Worm (Caenorhabditis elegans) whole organism, L4 larva: ENCODE measurements around the gene C56E6.4.
A peak's percentile ranks its signal among the peaks of the same experiment; 100 is the strongest.

Experiments
- D1046.2 ChIP-seq: fragments of 200-800 bp; sonication (Bioruptor generic); IDR thresholded peaks from 2 replicates; pipeline ENCODE4 v1.3.6; 2022; ENCODE audit warnings: missing genetic modification characterization, missing compliant biosample characterization
- F10B5.3 ChIP-seq: sonication (generic microtip); optimal IDR thresholded peaks from 2 replicates; lab custom pipeline; 2016; ENCODE audit warnings: mild to moderate bottlenecking, missing genetic modification characterization, missing compliant biosample characterization
- F26F4.8 ChIP-seq: fragments of 200-800 bp; sonication (Bioruptor generic); conservative IDR thresholded peaks from 2 replicates; pipeline ENCODE4 v1.3.6; 2022; ENCODE audit warnings: missing genetic modification characterization, missing compliant biosample characterization
- F49E8.2 ChIP-seq: sonication (generic microtip); optimal IDR thresholded peaks from 2 replicates; lab custom pipeline; 2016; ENCODE audit warnings: missing compliant biosample characterization, mild to moderate bottlenecking, missing genetic modification characterization, borderline replicate concordance
- Y105C5A.15 ChIP-seq: fragments of 200-800 bp; sonication (Bioruptor generic); IDR thresholded peaks from 2 replicates; pipeline ENCODE4 v1.3.6; 2022; ENCODE audit warnings: missing genetic modification characterization, missing compliant biosample characterization
- Y48G9A.11 ChIP-seq: fragments of 200-800 bp; sonication (Bioruptor generic); IDR thresholded peaks from 2 replicates; pipeline ENCODE4 v1.3.6; 2022; ENCODE audit warnings: missing genetic modification reagents, missing genetic modification characterization, missing compliant biosample characterization
- ZK546.5 ChIP-seq, 2 experiments: sonication (generic microtip); optimal IDR thresholded peaks; 2 replicates each; lab custom pipeline; 2017; ENCODE audit warnings: missing biosample characterization in 2 of 2, missing genetic modification characterization in 2 of 2
- aha-1 ChIP-seq: fragments of 150-350 bp; peaks from one replicate; lab custom pipeline; 2014; ENCODE audit warnings: missing biosample characterization, missing genetic modification characterization
- aly-2 ChIP-seq: sonication (generic microtip); optimal IDR thresholded peaks from 2 replicates; lab custom pipeline; 2018; ENCODE audit warnings: missing biosample characterization, missing genetic modification characterization
- attf-4 ChIP-seq: sonication (generic microtip); optimal IDR thresholded peaks from 3 replicates; lab custom pipeline; 2017; ENCODE audit warnings: missing biosample characterization, missing genetic modification characterization
- ceh-82 ChIP-seq: sonication (generic microtip); optimal IDR thresholded peaks from 2 replicates; lab custom pipeline; 2017; ENCODE audit warnings: missing biosample characterization, missing genetic modification characterization
- cey-2 ChIP-seq: sonication (generic microtip); optimal IDR thresholded peaks from 3 replicates; lab custom pipeline; 2017; ENCODE audit warnings: missing genetic modification characterization, mild to moderate bottlenecking, missing compliant biosample characterization, antibody characterized with exemption, borderline replicate concordance; ENCODE audit not compliant: insufficient read depth
- ctbp-1 ChIP-seq: fragments of 200-800 bp; sonication (Bioruptor generic); IDR thresholded peaks from 2 replicates; pipeline ENCODE4 v1.3.6; 2022; ENCODE audit warnings: missing genetic modification reagents, missing genetic modification characterization, missing compliant biosample characterization
- daf-12 ChIP-seq: fragments of 150-350 bp; optimal IDR thresholded peaks from 2 replicates; lab custom pipeline; 2014; ENCODE audit warnings: missing biosample characterization, missing genetic modification reagents, missing genetic modification characterization
- dmd-6 ChIP-seq: fragments of 200-800 bp; sonication (Bioruptor generic); IDR thresholded peaks from 2 replicates; pipeline ENCODE4 v1.3.6; 2022; ENCODE audit warnings: missing genetic modification reagents, missing genetic modification characterization, missing compliant biosample characterization
- dmd-9 ChIP-seq: fragments of 200-800 bp; sonication (Bioruptor generic); IDR thresholded peaks from 2 replicates; pipeline ENCODE4 v1.3.6; 2022; ENCODE audit warnings: missing genetic modification reagents, missing genetic modification characterization, missing compliant biosample characterization
- dpl-1 ChIP-seq: fragments of 150-350 bp; optimal IDR thresholded peaks from 2 replicates; lab custom pipeline; 2014; ENCODE audit warnings: missing biosample characterization, missing genetic modification reagents, missing genetic modification characterization
- duxl-1 ChIP-seq: sonication (generic microtip); optimal IDR thresholded peaks from 2 replicates; lab custom pipeline; 2016; ENCODE audit warnings: mild to moderate bottlenecking, missing genetic modification characterization, moderate library complexity, missing compliant biosample characterization; ENCODE audit not compliant: poor library complexity
- dve-1 ChIP-seq: sonication (generic microtip); optimal IDR thresholded peaks from 2 replicates; lab custom pipeline; 2017; ENCODE audit warnings: antibody characterized with exemption, mild to moderate bottlenecking, missing genetic modification characterization, missing compliant biosample characterization; ENCODE audit not compliant: insufficient read depth
- egl-27 ChIP-seq: sonication (generic microtip); optimal IDR thresholded peaks from 3 replicates; lab custom pipeline; 2017; ENCODE audit warnings: missing biosample characterization, missing genetic modification reagents, missing genetic modification characterization
- fkh-10 ChIP-seq: fragments of 150-350 bp; optimal IDR thresholded peaks from 2 replicates; lab custom pipeline; 2014; ENCODE audit warnings: missing biosample characterization, missing genetic modification reagents, missing genetic modification characterization
- fos-1 ChIP-seq: fragments of 150-350 bp; optimal IDR thresholded peaks from 2 replicates; lab custom pipeline; 2014; ENCODE audit warnings: missing biosample characterization, missing genetic modification characterization
- gei-8 ChIP-seq: fragments of 200-800 bp; sonication (Bioruptor generic); optimal IDR thresholded peaks from 2 replicates; lab custom pipeline; 2018; ENCODE audit warnings: mild to moderate bottlenecking, missing genetic modification characterization, missing compliant biosample characterization
- hif-1 ChIP-seq, 2 experiments: sonication (generic microtip); optimal IDR thresholded peaks; 2 replicates each; lab custom pipeline; 2016 to 2017; ENCODE audit warnings: missing compliant biosample characterization in 2 of 2, missing genetic modification characterization in 2 of 2, missing genetic modification reagents in 2 of 2, missing genotype in 2 of 2, mild to moderate bottlenecking in 1 of 2
- jun-1 ChIP-seq: fragments of 150-350 bp; optimal IDR thresholded peaks from 2 replicates; lab custom pipeline; 2014; ENCODE audit warnings: missing biosample characterization, missing genetic modification reagents, missing genetic modification characterization
- lin-13 ChIP-seq: fragments of 150-350 bp; optimal IDR thresholded peaks from 2 replicates; lab custom pipeline; 2014; ENCODE audit warnings: missing biosample characterization, missing genetic modification reagents, missing genetic modification characterization
- lin-29 ChIP-seq: fragments of 200-800 bp; sonication (Bioruptor generic); IDR thresholded peaks from 2 replicates; pipeline ENCODE4 v1.3.6; 2022; ENCODE audit warnings: missing genetic modification reagents, missing genetic modification characterization, missing compliant biosample characterization
- lir-3 ChIP-seq: sonication (generic microtip); optimal IDR thresholded peaks from 2 replicates; lab custom pipeline; 2016; ENCODE audit warnings: mild to moderate bottlenecking, missing genetic modification characterization, missing compliant biosample characterization
- lsy-2 ChIP-seq, 2 experiments: fragments of 150-350 bp in 1 of 2; sonication (generic microtip) in 1 of 2; optimal IDR thresholded peaks; 2 replicates each; lab custom pipeline; 2014 to 2017; ENCODE audit warnings: missing biosample characterization in 2 of 2, missing genetic modification characterization in 2 of 2
- mdt-29 ChIP-seq: fragments of 200-800 bp; sonication (Bioruptor generic); IDR thresholded peaks from 2 replicates; pipeline ENCODE4 v1.3.6; 2022; ENCODE audit warnings: missing genetic modification reagents, missing genetic modification characterization, missing compliant biosample characterization
- mxl-2 ChIP-seq: fragments of 200-800 bp; sonication (Bioruptor generic); conservative IDR thresholded peaks from 2 replicates; pipeline ENCODE4 v1.3.6; 2022; ENCODE audit warnings: missing genetic modification reagents, missing genetic modification characterization, missing compliant biosample characterization
- nhr-10 ChIP-seq: fragments of 150-350 bp; optimal IDR thresholded peaks from 2 replicates; lab custom pipeline; 2014; ENCODE audit warnings: missing biosample characterization, missing genetic modification characterization
- nhr-102 ChIP-seq: sonication (generic microtip); optimal IDR thresholded peaks from 2 replicates; lab custom pipeline; 2016; ENCODE audit warnings: mild to moderate bottlenecking, missing genetic modification characterization, moderate library complexity, missing compliant biosample characterization
- nhr-25 ChIP-seq: sonication (generic microtip); optimal IDR thresholded peaks from 2 replicates; lab custom pipeline; 2017; ENCODE audit warnings: missing genetic modification characterization, mild to moderate bottlenecking, missing compliant biosample characterization, antibody characterized with exemption, moderate library complexity, borderline replicate concordance; ENCODE audit not compliant: insufficient read depth
- nhr-6 ChIP-seq: fragments of 150-350 bp; optimal IDR thresholded peaks from 2 replicates; lab custom pipeline; 2014; ENCODE audit warnings: missing biosample characterization, missing genetic modification characterization
- nhr-76 ChIP-seq: fragments of 150-350 bp; optimal IDR thresholded peaks from 2 replicates; lab custom pipeline; 2014; ENCODE audit warnings: missing biosample characterization, missing genetic modification characterization
- nhr-77 ChIP-seq: fragments of 150-350 bp; optimal IDR thresholded peaks from 2 replicates; lab custom pipeline; 2014; ENCODE audit warnings: missing biosample characterization, missing genetic modification characterization
- set-16 ChIP-seq: fragments of 200-800 bp; sonication (Bioruptor generic); IDR thresholded peaks from 2 replicates; pipeline ENCODE4 v1.3.6; 2022; ENCODE audit warnings: missing genetic modification reagents, missing genetic modification characterization, missing compliant biosample characterization
- skn-1 ChIP-seq: fragments of 150-350 bp; optimal IDR thresholded peaks from 2 replicates; lab custom pipeline; 2014; ENCODE audit warnings: missing biosample characterization, missing genetic modification characterization
- snpc-1.2 ChIP-seq: fragments of 200-800 bp; sonication (Bioruptor generic); IDR thresholded peaks from 2 replicates; pipeline ENCODE4 v1.3.6; 2022; ENCODE audit warnings: missing genetic modification reagents, missing genetic modification characterization, missing compliant biosample characterization
- unc-130 ChIP-seq: sonication (generic microtip); optimal IDR thresholded peaks from 2 replicates; lab custom pipeline; 2016; ENCODE audit warnings: missing genetic modification reagents, missing genetic modification characterization, missing compliant biosample characterization
- unc-39 ChIP-seq: sonication (generic microtip); optimal IDR thresholded peaks from 2 replicates; lab custom pipeline; 2017; ENCODE audit warnings: missing biosample characterization, missing genetic modification characterization
- unc-62 ChIP-seq, 3 experiments: fragments of 150-350 bp in 1 of 3; sonication (generic microtip); optimal IDR thresholded peaks in 2 of 3; peaks in 1 of 3; 1 replicate in 1 of 3; 2 replicates in 2 of 3; lab custom pipeline; 2014 to 2017; ENCODE audit warnings: missing biosample characterization in 3 of 3, missing genetic modification characterization in 3 of 3, missing genetic modification reagents in 3 of 3, missing genotype in 1 of 3
- vab-7 ChIP-seq: fragments of 200-800 bp; sonication (Bioruptor generic); IDR thresholded peaks from 2 replicates; pipeline ENCODE4 v1.3.6; 2022; ENCODE audit warnings: missing genetic modification reagents, missing genetic modification characterization, missing compliant biosample characterization
- zfp-3 ChIP-seq: fragments of 200-800 bp; sonication (Bioruptor generic); conservative IDR thresholded peaks from 2 replicates; pipeline ENCODE4 v1.3.6; 2022; ENCODE audit warnings: missing genetic modification reagents, missing genetic modification characterization, missing compliant biosample characterization
- zip-2 ChIP-seq: fragments of 150-350 bp; optimal IDR thresholded peaks from 2 replicates; lab custom pipeline; 2014; ENCODE audit warnings: missing biosample characterization, missing genetic modification characterization
- ztf-7 ChIP-seq: fragments of 150-350 bp; optimal IDR thresholded peaks from 2 replicates; lab custom pipeline; 2014; ENCODE audit warnings: missing biosample characterization, missing genetic modification characterization

The C56E6.4 gene

DNA sequence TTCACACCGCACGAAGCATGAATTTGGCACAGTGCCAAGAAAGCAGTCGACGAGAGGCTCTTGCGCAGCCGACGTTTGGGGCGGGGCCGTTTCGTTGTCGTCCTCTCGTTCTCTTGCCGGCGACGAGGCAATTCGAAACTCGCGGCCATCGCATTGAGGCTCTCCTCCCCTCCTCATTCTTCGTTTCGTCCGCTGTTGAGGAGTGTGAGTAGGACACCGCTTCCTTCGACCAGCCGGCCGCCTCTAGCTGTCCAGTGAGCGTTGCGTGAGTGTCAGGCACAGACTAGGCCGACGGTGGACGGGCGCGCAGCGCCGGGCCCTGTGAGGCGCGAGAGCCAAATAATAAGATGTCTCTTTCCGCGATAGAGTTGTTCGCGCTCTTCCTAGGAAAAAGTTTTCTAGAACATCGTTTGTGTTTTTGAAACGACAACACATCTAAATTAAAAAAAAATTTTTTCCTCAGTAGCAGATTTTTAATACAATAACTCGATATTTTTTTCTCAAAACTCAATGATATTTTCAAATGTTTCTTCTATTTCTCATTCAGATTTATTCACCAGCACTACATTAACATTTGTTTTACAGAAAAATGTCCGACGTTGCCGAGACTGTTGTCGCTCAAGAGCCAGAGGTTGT, 36.6 kb downstream of the C56E6.4 start, which contains the start of the genes T28D9.11 and T28D9.1 (continued):
- TF ChIP-seq nhr-10 = no peak
- no peak for TF ChIP-seq zip-2 (tag; lab: Kevin White, UChicago)
- TF ChIP-seq fkh-10 (GFP tag; lab: Kevin White, UChicago) = peak; percentile 77
- no peak for TF ChIP-seq lir-3 (tag; lab: Kevin White, UChicago)
- no peak for TF ChIP-seq jun-1 (tag; lab: Kevin White, UChicago)
- TF ChIP-seq nhr-25 (tag; lab: Kevin White, UChicago) = no peak
- no peak for TF ChIP-seq Y105C5A.15 (GFP tag; lab: Robert Waterston, UW)
- TF ChIP-seq F49E8.2 = no peak
- TF ChIP-seq duxl-1 (tag; lab: Kevin White, UChicago) = no peak
- peak; percentile 68 for TF ChIP-seq lin-13 (GFP tag; lab: Kevin White, UChicago)
- TF ChIP-seq ztf-7 (tag; lab: Kevin White, UChicago) = no peak
- peak; percentile 70 to 77 for TF ChIP-seq lsy-2 (tag; optimal IDR thresholded peaks at IDR 0.05; lab: Kevin White, UChicago)
- no peak for TF ChIP-seq dve-1 (tag; lab: Kevin White, UChicago)
- TF ChIP-seq lin-29 (GFP tag; lab: Robert Waterston, UW) = no peak
- no peak for TF ChIP-seq aly-2
- TF ChIP-seq F10B5.3 (tag; lab: Kevin White, UChicago) = no peak
- peak; percentile 73 for TF ChIP-seq aha-1
- no peak for TF ChIP-seq gei-8 (GFP tag; lab: Kevin White, UChicago)
- no peak for TF ChIP-seq daf-12
- TF ChIP-seq fos-1 (tag; lab: Kevin White, UChicago) = no peak
- TF ChIP-seq ceh-82 (tag; lab: Kevin White, UChicago) = no peak
- TF ChIP-seq nhr-77 (tag; lab: Kevin White, UChicago) = no peak
- peak; percentile 97 for TF ChIP-seq set-16 (GFP tag; lab: Robert Waterston, UW)
- no peak for TF ChIP-seq mdt-29 (GFP tag; lab: Robert Waterston, UW)

DNA sequence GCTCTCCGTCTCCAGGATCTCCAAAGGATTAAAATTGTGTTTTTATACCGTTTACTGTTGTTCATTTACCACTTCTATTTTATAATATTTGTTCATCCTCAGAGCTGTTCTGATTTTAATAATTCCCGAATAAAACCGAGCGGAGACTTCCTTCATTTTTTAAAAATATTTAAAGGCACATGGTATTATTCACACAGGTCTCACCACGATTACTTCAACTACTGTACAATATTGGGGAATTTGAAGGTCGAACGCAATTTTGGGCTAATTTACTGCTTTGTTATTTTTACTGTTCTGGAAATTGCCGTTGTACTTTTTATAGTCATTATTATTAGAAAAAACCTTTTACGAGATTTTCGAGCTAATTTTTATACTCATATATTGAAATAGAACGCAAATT, 37.3 kb downstream of the C56E6.4 start:
- TF ChIP-seq Y105C5A.15 (GFP tag; lab: Robert Waterston, UW) (no peak), mdt-29 (GFP tag; lab: Robert Waterston, UW) (no peak), dpl-1 (no peak), unc-39 (no peak), ctbp-1 (GFP tag; lab: Robert Waterston, UW) (no peak), nhr-102 (no peak), duxl-1 (tag; lab: Kevin White, UChicago) (no peak), F49E8.2 (peak; percentile 81), zfp-3 (no peak), snpc-1.2 (GFP tag; lab: Robert Waterston, UW) (peak; percentile 63), hif-1 (tag; optimal IDR thresholded peaks at IDR 0.05; lab: Kevin White, UChicago) (no peak), dmd-9 (GFP tag; lab: Robert Waterston, UW) (no peak), Y48G9A.11 (GFP tag; lab: Robert Waterston, UW) (peak; percentile 56; the same call in 1 of the 2 replicates), cey-2 (no peak), lir-3 (tag; lab: Kevin White, UChicago) (no peak), vab-7 (GFP tag; lab: Robert Waterston, UW) (no peak), nhr-76 (tag; lab: Kevin White, UChicago) (no peak), jun-1 (tag; lab: Kevin White, UChicago) (no peak), unc-62 (GFP tag; optimal IDR thresholded peaks at IDR 0.05 in 1 of 2; lab: Kevin White, UChicago) (no peak), unc-62 (tag; optimal IDR thresholded peaks at IDR 0.05; lab: Kevin White, UChicago) (no peak), D1046.2 (no peak), ZK546.5 (tag; optimal IDR thresholded peaks at IDR 0.05; lab: Kevin White, UChicago) (no peak), nhr-6 (tag; lab: Kevin White, UChicago) (no peak), nhr-77 (tag; lab: Kevin White, UChicago) (no peak), unc-130 (peak; percentile 80), lsy-2 (tag; optimal IDR thresholded peaks at IDR 0.05; lab: Kevin White, UChicago) (no peak), F10B5.3 (tag; lab: Kevin White, UChicago) (no peak), mxl-2 (GFP tag; lab: Robert Waterston, UW) (no peak), attf-4 (no peak), F26F4.8 (GFP tag; lab: Robert Waterston, UW) (no peak), egl-27 (tag; lab: Kevin White, UChicago) (no peak), gei-8 (GFP tag; lab: Kevin White, UChicago) (no peak), dmd-6 (GFP tag; lab: Robert Waterston, UW) (no peak), skn-1 (tag; lab: Kevin White, UChicago) (no peak)
